Fruit fly (Drosophila melanogaster) S2 (cell line): ENCODE measurements around the gene superdeath.
A peak's percentile ranks its signal among the peaks of the same experiment; 100 is the strongest.

Experiments
- CG8478 ChIP-seq: fragments of >200 bp; optimal IDR thresholded peaks from 2 replicates; lab custom pipeline; 2018
- CTCF ChIP-seq, 2 experiments: fragments of >200 bp; optimal IDR thresholded peaks; 2 replicates each; lab custom pipeline; 2018

Gene superdeath

DNA sequence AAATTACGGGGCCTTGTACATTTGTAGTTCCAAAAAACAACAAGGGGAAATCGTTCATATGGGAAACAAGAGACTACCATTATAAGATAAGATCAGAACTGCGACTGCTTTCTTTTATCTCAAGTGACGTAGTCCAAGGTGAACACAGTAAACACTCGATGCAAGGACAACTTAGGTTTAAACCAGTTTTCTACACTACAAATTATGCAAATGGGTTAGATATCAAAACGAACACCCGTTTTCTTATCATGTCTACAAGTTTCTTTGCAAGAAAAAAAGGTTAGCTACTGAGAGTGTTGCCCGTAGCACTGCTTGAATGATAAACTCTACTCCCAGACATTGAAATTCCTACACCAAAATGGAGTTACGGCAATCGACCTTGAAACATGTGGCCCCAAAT lies 14.3 kb upstream of the superdeath start:
- TF ChIP-seq CTCF (optimal IDR thresholded peaks at IDR 0.05; lab: Kevin White, UChicago) (no peak), CG8478 (no peak)

DNA sequence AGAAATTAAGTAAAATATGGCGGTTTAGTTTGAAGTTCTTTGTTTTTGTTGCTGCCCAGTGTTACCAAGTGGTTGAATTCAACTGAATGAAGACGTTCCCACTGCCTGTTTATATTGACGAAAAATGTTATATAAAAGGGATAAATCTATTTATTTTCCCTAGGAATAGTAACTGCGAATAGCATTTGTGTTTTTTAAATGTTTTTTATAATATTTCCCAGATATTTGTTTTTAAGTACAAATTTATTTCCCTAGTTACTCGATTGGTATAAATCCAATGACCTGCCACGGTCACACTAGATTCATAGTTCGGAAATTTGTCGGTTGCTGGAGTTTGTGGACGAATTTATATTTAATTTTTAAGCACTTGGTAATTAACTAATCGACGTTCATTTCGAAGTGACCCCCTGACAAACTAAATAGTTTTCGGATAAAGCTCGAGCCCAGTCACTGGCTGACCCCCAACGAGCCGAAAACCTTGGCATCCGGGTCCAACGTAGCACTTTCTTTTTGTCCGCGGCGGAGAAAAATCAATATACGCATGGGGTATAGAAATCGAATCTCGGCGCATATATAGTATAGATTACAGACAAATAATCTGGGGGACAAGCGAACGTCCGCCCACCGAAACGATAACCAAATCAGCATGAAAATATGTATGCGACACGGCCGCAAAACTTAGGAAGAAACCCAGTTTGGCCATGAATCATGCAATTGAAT lies 7.4 kb upstream of the superdeath start, which contains the start of the genes dgt6 and Vha100-1:
TSS of gene dgt6 (minus strand) at position 71 of the 720 bp plus-strand sequence.
TSS of gene Vha100-1 (plus strand) at position 292 of the 720 bp plus-strand sequence.
- TF ChIP-seq CG8478 (no peak), CTCF (optimal IDR thresholded peaks at IDR 0.05; lab: Kevin White, UChicago) (peak in 1 of 2 experiments; percentile 31)

dm6 chr3R:29138961-29139527 lies 582 bp downstream of the superdeath start:
- TF ChIP-seq CG8478: no peak
- TF ChIP-seq CTCF (optimal IDR thresholded peaks at IDR 0.05; lab: Kevin White, UChicago): no peak

DNA sequence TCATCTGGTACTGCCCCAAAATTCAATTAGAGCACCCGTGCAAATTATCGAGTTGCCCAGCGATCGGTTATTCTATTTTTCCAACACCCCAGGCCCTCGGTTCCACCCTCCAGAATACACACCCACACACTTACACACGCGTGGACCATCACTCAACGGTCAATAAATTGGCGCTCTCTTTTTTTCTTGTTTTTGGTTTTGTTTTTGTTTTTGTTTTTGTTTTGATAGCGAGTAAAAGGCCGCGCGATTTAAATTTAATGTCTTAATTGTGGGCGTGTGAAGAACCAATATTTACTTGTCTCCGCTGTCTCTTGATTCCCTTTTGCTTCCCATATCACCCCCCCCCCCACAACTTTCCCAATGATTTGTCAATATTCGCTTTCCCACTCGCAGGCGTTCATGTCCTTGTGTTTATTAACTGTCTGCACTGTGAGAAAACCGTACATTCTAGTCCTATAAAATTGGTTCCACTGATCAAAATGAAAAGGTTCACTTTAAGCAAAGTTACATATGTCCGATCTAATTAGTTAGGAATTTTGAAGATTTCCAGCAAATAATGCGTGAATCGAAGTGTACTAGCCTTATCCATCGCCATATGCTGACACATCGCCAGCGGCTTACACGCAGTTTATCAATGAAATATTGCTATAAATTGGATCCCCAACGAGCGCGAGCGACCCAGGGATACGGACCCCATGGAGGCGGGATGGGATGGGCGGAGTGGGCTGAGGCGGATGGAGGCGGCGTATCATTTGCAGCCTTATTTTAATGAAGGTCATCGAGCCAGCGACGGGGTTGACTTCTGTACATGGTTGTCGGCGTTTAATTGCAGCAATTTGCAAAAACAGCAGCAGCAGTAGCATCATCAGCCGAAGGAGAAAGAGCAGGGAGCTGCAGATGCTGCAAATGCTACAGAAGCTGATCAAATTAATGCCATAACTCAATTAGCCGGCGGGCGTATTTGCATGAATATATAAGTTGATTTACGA lies 1.6 kb downstream of the superdeath start:
- TF ChIP-seq CTCF (optimal IDR thresholded peaks at IDR 0.05; lab: Kevin White, UChicago) (no peak), CG8478 (no peak)

- TF ChIP-seq CTCF (optimal IDR thresholded peaks at IDR 0.05; lab: Kevin White, UChicago) (no peak), CG8478 (no peak)
Measured at dm6 chr3R:29146710-29147109, 8.2 kb downstream of the superdeath start, which contains the start of gene CG14511. Gene CG14511 (minus strand): TSS chr3R:29146893.

dm6 chr3R:29148072-29148471 lies 9.6 kb downstream of the superdeath start, which contains the start of the genes CG11882 and Pglym78:
Gene CG11882 (minus strand): TSS chr3R:29148172.
Gene Pglym78 (plus strand): TSS chr3R:29148248.
- TF ChIP-seq CG8478 (no peak), CTCF (optimal IDR thresholded peaks at IDR 0.05; lab: Kevin White, UChicago) (peak; percentile 53 to 69)

dm6 chr3R:29151621-29152092 lies 13.2 kb downstream of the superdeath start, which contains the start of gene eIF2D:
Gene eIF2D (minus strand): TSS chr3R:29151794.
- no peak for TF ChIP-seq CTCF (optimal IDR thresholded peaks at IDR 0.05; lab: Kevin White, UChicago)
- TF ChIP-seq CG8478: no peak

DNA sequence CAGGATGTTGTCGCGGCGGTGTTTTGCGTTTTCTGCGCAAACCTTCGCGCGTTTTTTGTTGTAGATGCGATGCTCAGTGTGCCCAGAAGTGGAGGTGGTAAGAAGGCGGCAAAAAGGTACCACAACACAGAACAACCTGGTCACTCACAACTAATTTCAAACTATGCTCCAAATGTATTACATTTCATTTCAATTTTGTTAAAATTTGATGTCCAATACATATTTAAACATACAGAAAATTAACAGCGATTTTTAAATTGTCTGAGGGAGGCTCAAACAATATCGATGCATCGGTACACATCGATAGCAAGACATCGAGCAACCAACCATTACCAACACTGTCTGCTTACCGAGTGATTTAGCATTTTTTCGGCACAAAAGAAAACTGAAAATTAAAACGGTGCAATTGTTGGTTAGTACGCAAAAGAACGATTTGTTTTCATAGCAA lies 14.8 kb downstream of the superdeath start, which contains the start of the genes Slbp and Rpn2:
TSS of gene Slbp (minus strand) at position 70 of the 448 bp plus-strand sequence.
TSS of gene Rpn2 (plus strand) at position 328 of the 448 bp plus-strand sequence.
- TF ChIP-seq CTCF (optimal IDR thresholded peaks at IDR 0.05; lab: Kevin White, UChicago) (no peak), CG8478 (no peak)

DNA sequence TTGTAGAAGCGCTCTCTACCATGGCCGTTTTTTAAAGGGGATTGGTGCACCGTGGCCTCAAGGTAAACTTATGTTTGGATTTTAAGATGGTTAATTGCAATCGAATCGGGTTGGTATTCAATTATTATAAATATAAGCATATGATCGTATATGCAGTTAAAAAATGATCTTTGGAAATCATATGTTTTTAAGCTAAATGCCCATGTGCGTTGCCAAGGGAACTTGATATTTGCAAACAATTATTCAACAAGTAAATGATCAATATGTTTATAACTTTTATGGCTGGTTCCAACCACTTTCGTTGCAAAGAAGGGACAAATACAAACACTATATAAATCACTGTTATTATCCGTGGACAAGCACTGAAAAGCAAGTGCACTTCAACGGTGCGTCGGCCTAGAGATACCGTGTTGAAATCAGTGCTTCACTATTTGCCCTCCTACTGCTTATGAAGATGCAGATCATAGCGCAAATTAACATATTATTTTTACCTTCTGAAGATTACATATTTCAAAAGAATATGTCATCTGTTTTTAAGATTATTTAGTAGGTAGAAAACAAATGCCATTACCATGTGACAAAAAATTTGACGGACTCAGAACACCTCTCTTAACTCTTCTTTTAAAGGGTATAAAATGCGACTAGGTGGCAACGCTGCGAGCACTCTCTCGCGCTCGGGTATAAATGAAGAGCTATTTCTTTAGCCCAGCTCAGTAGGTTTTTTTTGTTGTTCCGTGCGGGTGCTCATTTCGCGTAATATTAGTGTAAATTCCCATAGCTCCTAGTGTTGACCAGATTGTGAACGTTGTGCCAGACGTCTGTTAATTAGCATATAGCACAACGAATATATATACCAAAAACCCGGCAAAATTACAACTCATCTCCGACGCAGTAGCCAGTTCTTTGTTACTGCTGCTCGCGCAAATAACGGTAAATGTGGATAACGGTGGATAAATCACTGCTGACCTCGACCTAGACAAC lies 19.2 kb downstream of the superdeath start, which contains the start of gene rdog:
TSS of gene rdog (plus strand) at position 705 of the 981 bp plus-strand sequence.
- no peak for TF ChIP-seq CG8478
- no peak for TF ChIP-seq CTCF (optimal IDR thresholded peaks at IDR 0.05; lab: Kevin White, UChicago)

dm6 chr3R:29158721-29159120 lies 20.3 kb downstream of the superdeath start:
- TF ChIP-seq CG8478 (no peak), CTCF (optimal IDR thresholded peaks at IDR 0.05; lab: Kevin White, UChicago) (no peak)

DNA sequence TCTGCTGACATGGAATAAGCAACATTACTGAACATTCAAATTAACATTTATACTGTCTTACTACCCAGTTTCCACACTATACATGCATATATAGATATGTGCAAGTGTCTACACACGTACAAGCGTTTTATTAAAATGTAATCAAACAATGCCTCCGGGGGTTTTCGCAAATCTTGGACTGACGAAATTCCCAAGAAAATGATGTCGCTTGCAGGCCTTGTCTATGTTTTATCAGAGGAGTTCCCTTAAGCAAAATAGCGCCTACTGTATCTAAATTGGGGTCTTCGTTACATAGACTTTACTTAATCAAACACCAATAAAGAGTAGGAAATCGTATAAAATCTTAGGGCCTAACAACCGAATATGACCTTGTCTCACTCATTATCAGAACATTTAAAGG lies 21.2 kb downstream of the superdeath start:
- TF ChIP-seq CG8478: no peak
- TF ChIP-seq CTCF (optimal IDR thresholded peaks at IDR 0.05; lab: Kevin White, UChicago): no peak

DNA sequence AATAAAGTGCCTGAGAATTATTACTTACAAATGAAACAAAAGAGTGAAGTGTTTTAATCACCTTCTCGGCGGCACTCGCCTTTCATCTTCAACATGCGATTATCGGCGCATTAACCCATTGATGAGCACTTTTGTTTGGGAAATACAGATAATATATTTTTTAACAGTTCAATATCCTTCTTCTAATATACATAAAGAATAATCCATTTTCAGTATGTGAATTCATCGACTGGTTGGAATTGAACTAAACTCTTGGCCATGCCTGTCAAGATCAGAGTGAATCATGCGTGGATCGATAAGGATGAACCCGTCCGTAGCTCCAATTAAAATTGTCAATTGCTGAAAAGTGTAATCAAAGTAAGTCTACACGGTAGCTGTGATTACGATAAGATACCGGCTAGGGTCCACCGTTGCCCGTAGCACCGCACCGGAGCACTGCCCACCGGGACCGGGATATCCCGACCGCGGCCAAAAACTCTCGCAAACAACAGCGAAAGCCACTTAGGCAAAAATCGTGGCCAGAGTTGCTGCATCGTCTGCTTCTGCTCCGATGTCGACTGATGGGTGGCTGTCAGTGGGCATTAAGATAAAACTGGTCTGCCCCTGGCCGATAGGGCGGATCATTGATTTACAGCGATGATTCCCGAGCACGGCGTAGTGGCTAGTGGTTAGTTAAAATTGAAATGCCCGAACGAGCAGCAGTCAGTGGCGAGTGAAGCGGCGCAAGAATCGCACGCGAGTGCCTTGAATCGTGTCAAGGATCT lies 26.6 kb downstream of the superdeath start, which contains the start of gene CG11898:
TSS of gene CG11898 (plus strand) at position 714 of the 764 bp plus-strand sequence.
- no peak for TF ChIP-seq CG8478
- TF ChIP-seq CTCF (optimal IDR thresholded peaks at IDR 0.05; lab: Kevin White, UChicago): no peak

dm6 chr3R:29190984-29191383 lies 52.5 kb downstream of the superdeath start:
- TF ChIP-seq CTCF (optimal IDR thresholded peaks at IDR 0.05; lab: Kevin White, UChicago) (no peak), CG8478 (no peak)
